Worm (Caenorhabditis elegans): ENCODE data around the gene arrd-24.

Gene arrd-24

DNA sequence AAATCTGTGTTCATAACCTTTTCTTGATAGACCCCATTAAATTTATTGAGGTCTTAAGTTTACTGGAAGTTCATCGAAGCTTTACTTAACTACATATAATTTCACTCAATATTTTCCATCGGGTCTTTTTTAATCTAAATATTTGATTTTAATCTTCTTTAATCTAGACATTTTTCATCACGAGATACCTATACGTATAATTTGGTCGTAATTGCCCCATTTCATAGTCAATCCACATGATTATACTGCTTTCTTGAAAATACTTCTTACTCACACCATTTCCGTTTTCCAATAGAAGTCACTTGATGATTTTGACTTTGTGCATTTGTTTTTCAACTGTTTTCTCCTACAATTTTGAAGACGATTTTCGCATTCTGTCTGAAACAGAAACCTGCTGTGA lies 6.0 kb upstream of the arrd-24 start, which contains the start of gene irld-24:
Gene irld-24, plus strand, starts transcription at position 301 of the 400 bp plus-strand sequence.
- TF ChIP-seq dve-1 (tag; optimal IDR thresholded peaks at IDR 0.05) (no peak), unc-42 (tag; optimal IDR thresholded peaks at IDR 0.05) (no peak), K02D7.2 (tag; optimal IDR thresholded peaks at IDR 0.05) (no peak), tbx-7 (tag; optimal IDR thresholded peaks at IDR 0.05) (no peak), hlh-8 (tag; optimal IDR thresholded peaks at IDR 0.05) (no peak), K09A11.1 (tag; optimal IDR thresholded peaks at IDR 0.05; ENCODE audit: insufficient read depth) (no peak), ceh-18 (tag; optimal IDR thresholded peaks at IDR 0.05) (no peak), ahr-1 (tag; optimal IDR thresholded peaks at IDR 0.05) (no peak), tbx-2 (tag; optimal IDR thresholded peaks at IDR 0.05) (no peak), hlh-30 (tag; optimal IDR thresholded peaks at IDR 0.05; ENCODE audit: insufficient read depth) (no peak), unc-86 (tag; optimal IDR thresholded peaks at IDR 0.05) (no peak), pag-3 (tag; optimal IDR thresholded peaks at IDR 0.05; ENCODE audit: borderline replicate concordance) (no peak), ceh-45 (GFP tag; IDR thresholded peaks at IDR 0.05) (no peak), pax-1 (tag; optimal IDR thresholded peaks at IDR 0.05) (no peak), ama-1 (optimal IDR thresholded peaks at IDR 0.05) (no peak), sox-4 (tag; optimal IDR thresholded peaks at IDR 0.05) (no peak), hlh-13 (GFP tag; optimal IDR thresholded peaks at IDR 0.05) (no peak)

DNA sequence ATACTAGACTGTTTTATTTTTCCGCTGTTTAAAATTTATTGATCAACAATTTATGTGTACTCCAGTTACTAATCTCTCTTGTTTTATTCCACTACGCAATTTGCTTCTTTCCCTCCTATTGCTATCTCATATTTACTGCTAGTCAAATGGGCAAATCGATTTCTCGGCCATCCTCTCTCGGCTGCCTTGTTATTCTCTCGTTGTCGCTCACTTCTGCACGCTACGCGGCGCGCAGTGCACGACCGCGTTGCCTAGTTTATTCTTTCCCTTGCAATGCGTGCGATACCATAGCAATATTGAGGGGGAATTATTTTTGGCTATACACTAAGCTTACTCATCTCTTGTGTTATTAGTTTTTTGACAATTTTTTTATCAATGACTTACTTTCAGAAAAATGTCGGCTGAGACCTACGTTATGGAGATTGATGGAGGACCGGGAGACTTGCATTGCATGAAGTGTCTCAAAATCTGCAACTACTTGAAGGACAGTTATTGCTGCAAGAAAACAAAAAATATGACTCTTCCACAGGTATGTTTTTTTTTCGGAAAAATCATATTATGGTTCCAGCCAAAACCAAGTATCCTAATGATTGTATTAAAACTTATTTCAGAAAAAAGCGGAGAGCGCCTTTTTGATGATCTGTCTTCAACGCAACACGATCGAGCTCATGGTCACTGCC lies 2.7 kb downstream of the arrd-24 start, which contains the start of gene F48F7.6:
Gene F48F7.6, plus strand, starts transcription at position 391 of the 680 bp plus-strand sequence.
- TF ChIP-seq ref-2 (tag; optimal IDR thresholded peaks at IDR 0.05) (peak; percentile 52), T23F11.4 (GFP tag; optimal IDR thresholded peaks at IDR 0.05) (no peak), hlh-13 (GFP tag; optimal IDR thresholded peaks at IDR 0.05) (no peak), ceh-14 (tag; optimal IDR thresholded peaks at IDR 0.05) (peak; percentile 20), nfya-1 (tag; optimal IDR thresholded peaks at IDR 0.05) (peak; percentile 42), ceh-48 (tag; optimal IDR thresholded peaks at IDR 0.05) (peak; percentile 89), tbx-2 (tag; optimal IDR thresholded peaks at IDR 0.05) (peak; percentile 54), ceh-34 (tag; optimal IDR thresholded peaks at IDR 0.05) (peak; percentile 15), rnt-1 (tag; optimal IDR thresholded peaks at IDR 0.05) (no peak), ceh-31 (tag; optimal IDR thresholded peaks at IDR 0.05) (peak; percentile 33), unc-42 (tag; optimal IDR thresholded peaks at IDR 0.05) (peak; percentile 59), ceh-18 (tag; optimal IDR thresholded peaks at IDR 0.05) (peak; percentile 37), pag-3 (tag; optimal IDR thresholded peaks at IDR 0.05; ENCODE audit: borderline replicate concordance) (no peak), sdc-2 (tag; optimal IDR thresholded peaks at IDR 0.05) (peak; percentile 14), sox-4 (tag; optimal IDR thresholded peaks at IDR 0.05) (peak; percentile 20), unc-55 (GFP tag; optimal IDR thresholded peaks at IDR 0.05) (peak; percentile 36), ceh-2 (tag; optimal IDR thresholded peaks at IDR 0.05) (peak; percentile 33)

DNA sequence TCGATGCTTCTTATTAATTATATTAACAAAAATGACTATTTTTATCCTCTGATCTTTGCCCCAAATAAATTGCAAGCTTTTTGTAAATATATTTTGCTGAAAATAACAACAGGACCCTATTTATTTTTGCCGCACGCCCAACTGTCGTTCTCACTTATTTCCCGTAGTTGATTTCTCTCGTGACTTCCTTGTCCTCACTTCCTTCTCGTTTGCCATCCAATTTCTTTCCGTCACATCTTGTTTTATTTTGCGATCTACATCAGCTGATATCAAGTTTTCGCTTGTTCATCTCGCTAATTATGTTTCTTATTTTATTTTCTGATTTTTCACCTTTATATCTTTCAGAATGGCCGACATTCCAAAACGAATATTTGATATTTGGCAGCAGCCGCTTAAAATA lies 5.0 kb downstream of the arrd-24 start, which contains the start of gene F48F7.5:
Gene F48F7.5, plus strand, starts transcription at position 340 of the 400 bp plus-strand sequence.
- no peak for TF ChIP-seq ahr-1 (tag; optimal IDR thresholded peaks at IDR 0.05)
- peak; percentile 20 for TF ChIP-seq hlh-30 (tag; optimal IDR thresholded peaks at IDR 0.05; ENCODE audit: insufficient read depth)

DNA sequence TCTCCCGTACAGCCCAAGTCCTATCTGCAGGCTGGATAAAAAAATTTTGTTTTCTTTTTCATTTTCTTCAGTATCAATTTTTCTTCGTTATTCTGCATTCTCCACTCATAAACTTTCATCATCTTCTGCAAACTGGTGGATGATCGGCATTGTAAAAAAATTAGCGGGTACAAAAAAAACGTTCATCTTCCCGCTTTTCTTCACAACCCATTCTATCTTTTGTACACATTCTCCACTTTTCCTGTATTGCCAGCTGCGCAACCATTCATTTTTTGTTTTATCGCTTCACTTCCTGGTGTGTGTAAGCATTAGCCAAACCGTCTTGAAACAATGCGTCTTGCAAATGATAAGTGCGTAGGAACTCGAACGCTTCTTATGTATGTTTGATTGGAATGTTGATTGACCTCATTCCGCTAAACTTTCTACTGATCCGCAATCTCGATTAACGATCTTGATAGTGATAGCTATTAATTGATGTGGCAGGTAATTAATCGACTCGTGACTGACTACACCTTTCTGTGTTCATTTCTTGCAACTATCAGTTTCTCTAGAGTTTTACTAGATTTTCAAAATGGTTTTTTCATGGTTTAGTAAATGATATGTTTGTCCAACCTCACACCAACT lies 5.8 kb downstream of the arrd-24 start:
- TF ChIP-seq mec-3 (tag; optimal IDR thresholded peaks at IDR 0.05; ENCODE audit: borderline replicate concordance) = no peak
- TF ChIP-seq unc-55 (GFP tag; optimal IDR thresholded peaks at IDR 0.05) = peak; percentile 66
- no peak for TF ChIP-seq elt-2 (tag; optimal IDR thresholded peaks at IDR 0.05)
- TF ChIP-seq sox-4 (tag; optimal IDR thresholded peaks at IDR 0.05) = no peak
- no peak for TF ChIP-seq C08G9.2 (tag; optimal IDR thresholded peaks at IDR 0.05)
- no peak for TF ChIP-seq ceh-24 (tag; optimal IDR thresholded peaks at IDR 0.05)
